Worm (Caenorhabditis elegans): Measurements from ENCODE around the gene T10B10.9.

DNA sequence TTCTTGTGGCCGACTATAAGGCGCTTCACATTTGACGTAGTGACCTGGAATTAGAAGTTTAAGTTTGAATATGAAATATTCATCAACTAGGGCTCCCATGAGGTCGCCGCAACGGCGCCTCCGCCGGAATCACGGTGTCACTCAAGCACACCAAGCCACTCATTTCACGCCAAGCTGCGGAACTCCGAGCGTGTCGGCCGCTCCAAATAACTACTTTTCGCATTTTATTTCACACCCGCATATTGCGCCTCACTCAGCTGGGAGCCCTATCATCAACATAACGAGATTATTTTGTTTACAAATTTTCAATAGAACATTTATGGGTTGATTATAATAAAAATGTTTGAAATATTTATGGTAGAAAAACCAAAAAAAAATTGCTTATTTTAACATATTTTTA lies 6.4 kb upstream of the T10B10.9 start:
- TF ChIP-seq ref-1 (GFP tag; conservative IDR thresholded peaks at IDR 0.05) (no peak), ztf-29 (GFP tag; IDR thresholded peaks at IDR 0.05) (no peak), cog-1 (tag; optimal IDR thresholded peaks at IDR 0.05) (no peak), klf-2 (GFP tag; conservative IDR thresholded peaks at IDR 0.05) (no peak), ztf-23 (GFP tag; IDR thresholded peaks at IDR 0.05) (no peak)
